Fruit fly (Drosophila melanogaster) whole organism, adult: ENCODE results near the gene papi.

ENCODE experiments used
- CG11617 ChIP-seq: fragments of 200-800 bp; sonication (Bioruptor generic); optimal IDR thresholded peaks from 2 replicates; lab custom pipeline; 2017; ENCODE audit warnings: mild to moderate bottlenecking, missing biosample characterization, missing genetic modification reagents, missing genetic modification characterization
- CG12768 ChIP-seq: fragments of 200-800 bp; sonication (Bioruptor generic); optimal IDR thresholded peaks from 2 replicates; lab custom pipeline; 2017; ENCODE audit warnings: missing biosample characterization, missing genetic modification characterization, mild to moderate bottlenecking, moderate library complexity, missing genetic modification reagents
- CG14711 ChIP-seq: fragments of 200-800 bp; sonication (Bioruptor generic); optimal IDR thresholded peaks from 2 replicates; lab custom pipeline; 2018; ENCODE audit warnings: missing biosample characterization, mild to moderate bottlenecking, missing genetic modification characterization, moderate library complexity
- CG1620 ChIP-seq: fragments of 200-800 bp; sonication (Bioruptor generic); optimal IDR thresholded peaks from 2 replicates; lab custom pipeline; 2016; ENCODE audit warnings: missing biosample characterization, missing genetic modification characterization
- CG33017 ChIP-seq: fragments of 200-800 bp; sonication (Bioruptor generic); optimal IDR thresholded peaks from 2 replicates; lab custom pipeline; 2018; ENCODE audit warnings: missing biosample characterization, mild to moderate bottlenecking, missing genetic modification characterization, moderate library complexity
- CG5204 ChIP-seq: fragments of 200-800 bp; sonication (Bioruptor generic); optimal IDR thresholded peaks from 2 replicates; lab custom pipeline; 2016; ENCODE audit warnings: missing biosample characterization, missing genetic modification characterization
- CG7045 ChIP-seq: fragments of 200-800 bp; sonication (Bioruptor generic); optimal IDR thresholded peaks from 2 replicates; lab custom pipeline; 2017; ENCODE audit warnings: missing biosample characterization, mild to moderate bottlenecking, missing genetic modification characterization
- CG7101 ChIP-seq: fragments of 200-800 bp; sonication (Bioruptor generic); optimal IDR thresholded peaks from 2 replicates; lab custom pipeline; 2018; ENCODE audit warnings: missing biosample characterization, mild to moderate bottlenecking, missing genetic modification characterization, moderate library complexity
- Clk ChIP-seq: fragments of 200-800 bp; sonication (Bioruptor generic); optimal IDR thresholded peaks from 2 replicates; lab custom pipeline; 2017; ENCODE audit warnings: missing biosample characterization, missing genetic modification characterization
- Crg-1 ChIP-seq: fragments of 200-800 bp; sonication (Bioruptor generic); optimal IDR thresholded peaks from 2 replicates; lab custom pipeline; 2016; ENCODE audit warnings: missing biosample characterization, missing genetic modification characterization
- Hr96 ChIP-seq: fragments of 200-800 bp; sonication (Bioruptor generic); optimal IDR thresholded peaks from 2 replicates; lab custom pipeline; 2016; ENCODE audit warnings: missing biosample characterization, missing genetic modification characterization
- Mnt ChIP-seq: fragments of 200-800 bp; sonication (Bioruptor generic); optimal IDR thresholded peaks from 2 replicates; lab custom pipeline; 2016; ENCODE audit warnings: missing biosample characterization, mild to moderate bottlenecking, missing genetic modification characterization
- bab1 ChIP-seq: fragments of 200-800 bp; sonication (Bioruptor generic); optimal IDR thresholded peaks from 3 replicates; lab custom pipeline; 2019; ENCODE audit warnings: missing biosample characterization, mild to moderate bottlenecking, missing genetic modification characterization, moderate library complexity
- cic ChIP-seq: fragments of 200-800 bp; sonication (Bioruptor generic); optimal IDR thresholded peaks from 2 replicates; lab custom pipeline; 2017; ENCODE audit warnings: missing biosample characterization, mild to moderate bottlenecking, missing genetic modification characterization, moderate library complexity
- cnc ChIP-seq, 2 experiments: fragments of >200 bp; optimal IDR thresholded peaks; 2 replicates each; lab custom pipeline; 2017
- kay ChIP-seq: fragments of 200-800 bp; sonication (Bioruptor generic); peaks from one replicate; lab custom pipeline; 2016; ENCODE audit warnings: missing biosample characterization, missing genetic modification characterization, borderline replicate concordance
- ovo ChIP-seq: fragments of 200-800 bp; sonication (Bioruptor generic); optimal IDR thresholded peaks from 2 replicates; lab custom pipeline; 2016; ENCODE audit warnings: missing biosample characterization, missing genetic modification characterization
- pad ChIP-seq: fragments of 200-800 bp; sonication (Bioruptor generic); optimal IDR thresholded peaks from 3 replicates; lab custom pipeline; 2017; ENCODE audit warnings: missing biosample characterization, missing genetic modification characterization, mild to moderate bottlenecking, moderate library complexity, missing genetic modification reagents
- tj ChIP-seq: fragments of 200-800 bp; sonication (Bioruptor generic); optimal IDR thresholded peaks from 3 replicates; lab custom pipeline; 2017; ENCODE audit warnings: missing biosample characterization, mild to moderate bottlenecking, missing genetic modification characterization, moderate library complexity
- toe ChIP-seq: fragments of 200-800 bp; sonication (Bioruptor generic); optimal IDR thresholded peaks from 2 replicates; lab custom pipeline; 2016; ENCODE audit warnings: missing biosample characterization, missing genetic modification characterization

The papi gene

dm6 chr2L:2251175-2251574, 30.6 kb downstream of the papi start, which contains the start of gene Ser12:
Gene Ser12 (minus strand): TSS chr2L:2251275.
- TF ChIP-seq cic (GFP tag; lab: Kevin White, UChicago), result no peak
- no peak for TF ChIP-seq cnc (optimal IDR thresholded peaks at IDR 0.05; lab: Kevin White, UChicago)

dm6 chr2L:2252241-2252640, 31.7 kb downstream of the papi start, which contains the start of gene CG17239:
Gene CG17239 (minus strand): TSS chr2L:2252341.
- TF ChIP-seq CG33017 (tag; lab: Kevin White, UChicago) (no peak), cnc (optimal IDR thresholded peaks at IDR 0.05; lab: Kevin White, UChicago) (no peak), cic (GFP tag; lab: Kevin White, UChicago) (no peak), ovo (GFP tag; lab: Kevin White, UChicago) (no peak), Mnt (GFP tag; lab: Kevin White, UChicago) (no peak), CG11617 (no peak), CG7101 (tag; lab: Kevin White, UChicago) (no peak), CG1620 (no peak), bab1 (GFP tag; lab: Kevin White, UChicago) (no peak), Hr96 (GFP tag; lab: Kevin White, UChicago) (no peak), CG12768 (GFP tag; lab: Kevin White, UChicago) (no peak), Clk (GFP tag; lab: Kevin White, UChicago) (no peak), CG7045 (no peak), kay (GFP tag; lab: Kevin White, UChicago) (no peak), toe (GFP tag; lab: Kevin White, UChicago) (no peak), CG14711 (no peak), pad (GFP tag; lab: Kevin White, UChicago) (no peak), CG5204 (no peak), tj (GFP tag; lab: Kevin White, UChicago) (no peak), Crg-1 (GFP tag; lab: Kevin White, UChicago) (no peak)

DNA sequence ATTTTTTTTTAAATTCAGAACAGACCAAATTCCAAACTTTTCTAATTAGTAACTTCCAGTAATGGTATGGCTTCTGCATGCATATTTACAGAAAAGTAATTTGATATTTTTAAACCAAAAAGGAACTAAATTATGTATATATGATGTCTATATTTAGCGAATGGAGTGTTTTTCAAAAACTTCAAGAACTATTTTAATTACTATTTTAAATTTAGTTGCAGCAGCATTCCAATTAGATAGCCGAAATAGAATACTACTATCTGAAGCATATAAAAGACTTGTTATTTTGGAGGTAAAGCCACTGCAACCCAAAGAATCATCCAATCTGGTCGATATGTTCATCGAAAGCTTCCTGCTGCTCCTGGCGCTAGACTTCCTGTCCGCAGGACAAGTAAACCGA, 32.2 kb downstream of the papi start, which contains the start of gene CG17234:
Gene CG17234 (plus strand): TSS at position 301 of the 400 bp plus-strand sequence.
- TF ChIP-seq CG1620 (no peak), Clk (GFP tag; lab: Kevin White, UChicago) (no peak), kay (GFP tag; lab: Kevin White, UChicago) (no peak), pad (GFP tag; lab: Kevin White, UChicago) (no peak), CG14711 (no peak), CG12768 (GFP tag; lab: Kevin White, UChicago) (no peak), cnc (optimal IDR thresholded peaks at IDR 0.05; lab: Kevin White, UChicago) (no peak), Hr96 (GFP tag; lab: Kevin White, UChicago) (no peak), CG7045 (no peak)

DNA sequence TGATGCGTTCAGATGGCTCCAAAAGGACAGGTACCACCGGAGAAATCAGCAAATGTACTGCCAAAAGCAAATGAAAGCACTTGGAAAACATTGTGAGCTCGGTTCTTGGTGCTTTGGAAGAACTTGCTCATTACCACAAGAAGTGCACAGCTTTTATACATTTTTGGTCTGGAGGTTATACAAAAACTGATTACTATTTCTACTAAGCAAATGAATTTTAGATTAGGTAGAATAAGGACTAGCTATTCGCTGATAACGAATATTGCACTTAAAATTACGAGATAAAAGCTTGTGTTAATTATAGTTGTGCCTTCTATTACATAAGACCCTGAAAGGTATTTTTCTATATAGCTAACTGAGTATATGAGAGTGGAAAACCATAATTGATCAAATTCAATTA, 34.4 kb downstream of the papi start, which contains the start of gene Send1:
Gene Send1 (minus strand): TSS at position 101 of the 400 bp plus-strand sequence.
- TF ChIP-seq bab1 (GFP tag; lab: Kevin White, UChicago) (no peak), Crg-1 (GFP tag; lab: Kevin White, UChicago) (no peak), ovo (GFP tag; lab: Kevin White, UChicago) (no peak), tj (GFP tag; lab: Kevin White, UChicago) (no peak), cnc (optimal IDR thresholded peaks at IDR 0.05; lab: Kevin White, UChicago) (no peak), cic (GFP tag; lab: Kevin White, UChicago) (no peak), Clk (GFP tag; lab: Kevin White, UChicago) (no peak), CG11617 (no peak), CG33017 (tag; lab: Kevin White, UChicago) (no peak), kay (GFP tag; lab: Kevin White, UChicago) (no peak), CG7101 (tag; lab: Kevin White, UChicago) (no peak), CG7045 (no peak), CG14711 (no peak), toe (GFP tag; lab: Kevin White, UChicago) (no peak), Mnt (GFP tag; lab: Kevin White, UChicago) (no peak), CG5204 (no peak), Hr96 (GFP tag; lab: Kevin White, UChicago) (no peak), pad (GFP tag; lab: Kevin White, UChicago) (no peak), CG1620 (no peak)

DNA sequence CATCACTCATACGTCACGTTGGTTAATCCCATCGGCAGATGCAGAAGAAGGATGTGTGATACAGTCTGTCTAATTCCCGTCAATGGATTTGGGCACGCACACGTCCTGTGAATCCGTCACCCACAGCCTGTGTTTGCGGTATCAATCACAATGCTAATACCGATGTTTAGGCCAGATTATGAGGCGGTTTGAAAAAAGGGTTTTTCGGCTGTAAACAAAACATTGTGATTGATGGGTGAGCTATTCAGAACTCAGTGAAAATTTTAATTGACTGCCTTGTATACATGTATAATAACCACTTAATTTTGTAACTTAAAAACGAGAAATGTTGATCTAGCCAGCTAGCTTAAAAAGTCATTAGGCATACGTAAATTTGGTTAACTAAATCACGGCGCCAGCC, 42.6 kb downstream of the papi start, which contains the start of gene CG4270:
Gene CG4270 (plus strand): TSS at position 301 of the 400 bp plus-strand sequence.
- TF ChIP-seq CG7045, result no peak
- TF ChIP-seq CG12768 (GFP tag; lab: Kevin White, UChicago), result no peak
- no peak for TF ChIP-seq ovo (GFP tag; lab: Kevin White, UChicago)
- no peak for TF ChIP-seq cnc (optimal IDR thresholded peaks at IDR 0.05; lab: Kevin White, UChicago)
- no peak for TF ChIP-seq Clk (GFP tag; lab: Kevin White, UChicago)
- TF ChIP-seq Mnt (GFP tag; lab: Kevin White, UChicago), result no peak
- TF ChIP-seq CG14711, result no peak
- TF ChIP-seq CG7101 (tag; lab: Kevin White, UChicago), result no peak

dm6 chr2L:2265221-2265620, 44.7 kb downstream of the papi start, which contains the start of gene CG34049:
Gene CG34049 (minus strand): TSS chr2L:2265321.
- TF ChIP-seq tj (GFP tag; lab: Kevin White, UChicago) (no peak), Hr96 (GFP tag; lab: Kevin White, UChicago) (no peak), CG14711 (no peak), CG1620 (no peak), CG12768 (GFP tag; lab: Kevin White, UChicago) (no peak), Mnt (GFP tag; lab: Kevin White, UChicago) (no peak), cic (GFP tag; lab: Kevin White, UChicago) (no peak), toe (GFP tag; lab: Kevin White, UChicago) (no peak), pad (GFP tag; lab: Kevin White, UChicago) (no peak)
